Worm (Caenorhabditis elegans): ENCODE data around the gene Y41E3.22.
A peak's percentile ranks its signal among the peaks of the same experiment; 100 is the strongest.

Gene Y41E3.22

ce11 chrIV:14959375-14959774 lies 8.9 kb downstream of the Y41E3.22 start (continued):
- TF ChIP-seq egl-27 (tag; optimal IDR thresholded peaks at IDR 0.05) (no peak), aha-1 (tag) (peak; percentile 30), gei-8 (GFP tag; optimal IDR thresholded peaks at IDR 0.05) (no peak), daf-16 (GFP tag; optimal IDR thresholded peaks at IDR 0.05) (no peak), daf-16 (tag; optimal IDR thresholded peaks at IDR 0.05) (peak; percentile 74), ctbp-1 (GFP tag; IDR thresholded peaks at IDR 0.05) (no peak), nhr-102 (tag; optimal IDR thresholded peaks at IDR 0.05) (no peak), egl-43 (GFP tag; IDR thresholded peaks at IDR 0.05) (no peak), daf-19 (GFP tag; conservative IDR thresholded peaks at IDR 0.05) (no peak), F10B5.3 (tag; optimal IDR thresholded peaks at IDR 0.05) (no peak), Y75B8A.6 (GFP tag; IDR thresholded peaks at IDR 0.05) (no peak), ceh-28 (tag; optimal IDR thresholded peaks at IDR 0.05) (no peak), spr-3 (GFP tag; optimal IDR thresholded peaks at IDR 0.05) (no peak), ZK546.5 (tag; optimal IDR thresholded peaks at IDR 0.05) (no peak), ceh-20 (GFP tag; IDR thresholded peaks at IDR 0.05) (no peak), hlh-30 (tag; optimal IDR thresholded peaks at IDR 0.05; ENCODE audit: insufficient read depth) (peak; percentile 44), T20F7.1 (GFP tag; optimal IDR thresholded peaks at IDR 0.05) (peak; percentile 68), F49E8.2 (tag; optimal IDR thresholded peaks at IDR 0.05; ENCODE audit: borderline replicate concordance) (peak; percentile 48), nhr-77 (tag; optimal IDR thresholded peaks at IDR 0.05) (peak; percentile 72), duxl-1 (tag; optimal IDR thresholded peaks at IDR 0.05; ENCODE audit: poor library complexity) (peak; percentile 11), lin-29 (GFP tag; IDR thresholded peaks at IDR 0.05) (no peak), ZK337.2 (GFP tag; IDR thresholded peaks at IDR 0.05) (no peak), nhr-11 (tag; optimal IDR thresholded peaks at IDR 0.05) (peak; percentile 74), lin-13 (GFP tag; optimal IDR thresholded peaks at IDR 0.05) (peak; percentile 48), nhr-28 (tag; optimal IDR thresholded peaks at IDR 0.05) (peak; percentile 58), rbr-2 (tag; optimal IDR thresholded peaks at IDR 0.05) (no peak), zfp-3 (GFP tag; conservative IDR thresholded peaks at IDR 0.05) (no peak), mxl-3 (GFP tag; optimal IDR thresholded peaks at IDR 0.05) (no peak), zfp-2 (tag; optimal IDR thresholded peaks at IDR 0.05) (no peak), lin-1 (GFP tag; IDR thresholded peaks at IDR 0.05) (no peak), mdl-1 (tag; optimal IDR thresholded peaks at IDR 0.05) (no peak), nhr-6 (tag; optimal IDR thresholded peaks at IDR 0.05) (peak; percentile 89), madf-5 (GFP tag; IDR thresholded peaks at IDR 0.05) (no peak), ceh-32 (tag; optimal IDR thresholded peaks at IDR 0.05; ENCODE audit: poor library complexity) (no peak), ceh-44 (GFP tag; IDR thresholded peaks at IDR 0.05) (no peak), nhr-25 (tag; optimal IDR thresholded peaks at IDR 0.05; ENCODE audit: borderline replicate concordance, insufficient read depth) (no peak), nhr-237 (tag; optimal IDR thresholded peaks at IDR 0.05) (no peak), ztf-7 (tag; optimal IDR thresholded peaks at IDR 0.05) (peak; percentile 32), vab-7 (GFP tag; IDR thresholded peaks at IDR 0.05) (no peak), hlh-11 (tag; optimal IDR thresholded peaks at IDR 0.05) (no peak), unc-39 (tag; optimal IDR thresholded peaks at IDR 0.05) (no peak), fos-1 (tag; optimal IDR thresholded peaks at IDR 0.05) (no peak)

ce11 chrIV:14960061-14960460 lies 9.6 kb downstream of the Y41E3.22 start:
- TF ChIP-seq snpc-4 (tag; optimal IDR thresholded peaks at IDR 0.05) (no peak), T26A8.4 (GFP tag; IDR thresholded peaks at IDR 0.05) (no peak), T20F7.1 (GFP tag; optimal IDR thresholded peaks at IDR 0.05) (no peak), ces-1 (GFP tag; optimal IDR thresholded peaks at IDR 0.05) (peak; percentile 18), dmd-8 (GFP tag; IDR thresholded peaks at IDR 0.05) (no peak), ceh-62 (tag; optimal IDR thresholded peaks at IDR 0.05) (no peak)

All from whole organism, L4 larva.